Worm (Caenorhabditis elegans) whole organism, L4 larva: ENCODE data around the gene F48E3.6.

Experiments used
- F49E8.2 ChIP-seq: sonication (generic microtip); optimal IDR thresholded peaks from 2 replicates; lab custom pipeline; 2016; ENCODE audit warnings: missing compliant biosample characterization, mild to moderate bottlenecking, missing genetic modification characterization, borderline replicate concordance
- ceh-82 ChIP-seq: sonication (generic microtip); optimal IDR thresholded peaks from 2 replicates; lab custom pipeline; 2017; ENCODE audit warnings: missing biosample characterization, missing genetic modification characterization
- mdl-1 ChIP-seq, 2 experiments: fragments of 150-350 bp in 1 of 2; sonication (generic microtip) in 1 of 2; optimal IDR thresholded peaks; 2 replicates each; lab custom pipeline; 2014 to 2017; ENCODE audit warnings: missing biosample characterization in 2 of 2, missing genetic modification characterization in 2 of 2
- nhr-11 ChIP-seq: fragments of 150-350 bp; optimal IDR thresholded peaks from 2 replicates; lab custom pipeline; 2014; ENCODE audit warnings: missing biosample characterization, missing genetic modification characterization
- nhr-237 ChIP-seq: sonication (generic microtip); optimal IDR thresholded peaks from 2 replicates; lab custom pipeline; 2017; ENCODE audit warnings: missing biosample characterization, missing genetic modification characterization
- unc-62 ChIP-seq, 3 experiments: fragments of 150-350 bp in 1 of 3; sonication (generic microtip); optimal IDR thresholded peaks in 2 of 3; peaks in 1 of 3; 1 replicate in 1 of 3; 2 replicates in 2 of 3; lab custom pipeline; 2014 to 2017; ENCODE audit warnings: missing biosample characterization in 3 of 3, missing genetic modification characterization in 3 of 3, missing genetic modification reagents in 3 of 3, missing genotype in 1 of 3
- zag-1 ChIP-seq: fragments of 150-350 bp; optimal IDR thresholded peaks from 2 replicates; lab custom pipeline; 2014; ENCODE audit warnings: missing biosample characterization, missing genetic modification characterization

DNA sequence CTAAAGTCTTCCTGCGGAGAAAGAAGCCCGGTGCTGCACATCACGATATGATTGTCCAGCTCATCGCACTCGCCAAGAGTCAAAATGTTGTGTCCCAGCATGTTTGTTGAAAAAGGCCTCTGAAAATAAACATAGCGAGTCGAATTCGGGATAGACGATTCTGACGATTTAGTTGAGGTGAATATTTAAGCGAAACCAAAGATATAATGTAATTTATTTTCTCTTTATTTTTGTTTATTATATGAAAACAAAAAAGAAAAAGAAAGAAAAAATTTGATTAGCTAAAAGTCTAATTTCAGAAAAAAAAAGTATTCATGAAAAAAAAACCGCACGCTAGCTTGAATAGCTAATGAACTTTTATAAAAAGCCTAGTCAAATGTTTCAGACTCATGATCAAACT, 29.9 kb upstream of the F48E3.6 start, which contains the start of gene ceh-14:
- TF ChIP-seq zag-1: no peak
- TF ChIP-seq mdl-1 (tag; optimal IDR thresholded peaks at IDR 0.05; lab: Kevin White, UChicago): no peak
- TF ChIP-seq ceh-82 (tag; lab: Kevin White, UChicago): no peak
- TF ChIP-seq nhr-11 (tag; lab: Kevin White, UChicago): no peak
- no peak for TF ChIP-seq nhr-237
- TF ChIP-seq F49E8.2 (tag; lab: Kevin White, UChicago): no peak
- TF ChIP-seq unc-62 (GFP tag; optimal IDR thresholded peaks at IDR 0.05 in 1 of 2; lab: Kevin White, UChicago): no peak
- TF ChIP-seq unc-62 (tag; optimal IDR thresholded peaks at IDR 0.05; lab: Kevin White, UChicago): no peak
